Worm (Caenorhabditis elegans): Measurements from ENCODE around the gene tsp-18.

ce11 chrII:5874130-5874529 is 30.2 kb upstream of the tsp-18 start:
- TF ChIP-seq klf-2 (GFP tag; conservative IDR thresholded peaks at IDR 0.05), result no peak
- no peak for TF ChIP-seq T22C8.4 (GFP tag; IDR thresholded peaks at IDR 0.05)
- no peak for TF ChIP-seq med-1 (GFP tag; optimal IDR thresholded peaks at IDR 0.05; ENCODE audit: insufficient read depth)
- no peak for TF ChIP-seq flt-1 (GFP tag; IDR thresholded peaks at IDR 0.05)
- no peak for TF ChIP-seq ztf-23 (GFP tag; IDR thresholded peaks at IDR 0.05)
